Worm (Caenorhabditis elegans): ENCODE results near the gene K09C4.1.

DNA sequence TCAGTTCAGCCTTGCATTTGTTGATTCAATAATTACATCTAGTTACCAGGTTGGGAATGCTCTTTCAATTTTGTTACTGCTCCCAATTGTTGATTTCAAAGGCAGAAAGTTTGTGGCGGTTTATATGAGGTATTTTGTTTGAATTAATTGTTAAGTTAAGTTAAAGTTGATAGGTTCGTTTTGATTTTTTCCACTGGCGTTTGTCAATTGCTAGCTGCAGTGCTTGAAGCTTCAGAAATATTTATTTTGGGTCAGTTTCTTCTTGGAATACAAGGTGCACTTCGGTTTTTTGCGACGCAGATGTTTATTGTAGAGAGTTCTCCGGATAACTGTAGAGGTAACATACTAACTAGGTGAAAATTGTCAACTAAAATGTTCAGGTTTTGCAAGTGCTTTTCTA lies 3.1 kb downstream of the K09C4.1 start, which contains the start of gene F11D5.5:
- no peak for TF ChIP-seq nhr-237 (tag; optimal IDR thresholded peaks at IDR 0.05)
- TF ChIP-seq ZK546.5 (tag; optimal IDR thresholded peaks at IDR 0.05): no peak
- no peak for TF ChIP-seq R02D3.7 (tag; optimal IDR thresholded peaks at IDR 0.05)
- TF ChIP-seq aly-2 (tag; optimal IDR thresholded peaks at IDR 0.05): no peak
- TF ChIP-seq ceh-82 (tag; optimal IDR thresholded peaks at IDR 0.05): no peak
- TF ChIP-seq snpc-4 (tag; optimal IDR thresholded peaks at IDR 0.05): no peak
- TF ChIP-seq unc-39 (tag; optimal IDR thresholded peaks at IDR 0.05): no peak
- TF ChIP-seq ztf-11 (tag; optimal IDR thresholded peaks at IDR 0.05): no peak

All from whole organism, L2 larva.